Fruit fly (Drosophila melanogaster) whole organism, wandering third instar larva: ENCODE results near the gene CG9801.

Experiments used
- Abd-B ChIP-seq: fragments of >200 bp; optimal IDR thresholded peaks from 2 replicates; lab custom pipeline; 2017; ENCODE audit warnings: missing biosample characterization, missing genetic modification characterization
- CrebA ChIP-seq: fragments of 200-800 bp; sonication (Bioruptor generic); optimal IDR thresholded peaks from 2 replicates; lab custom pipeline; 2016; ENCODE audit warnings: missing biosample characterization, mild to moderate bottlenecking, missing genetic modification characterization, borderline replicate concordance
- Dfd ChIP-seq: fragments of >200 bp; optimal IDR thresholded peaks from 2 replicates; lab custom pipeline; 2017; ENCODE audit warnings: missing biosample characterization, missing genetic modification characterization
- Dif ChIP-seq: fragments of 200-275, 200-300 bp; sonication (Bioruptor generic); optimal IDR thresholded peaks from 2 replicates; lab custom pipeline; 2018; ENCODE audit warnings: missing biosample characterization, missing genetic modification characterization; ENCODE audit not compliant: partially characterized antibody
- GATAd ChIP-seq: sonication (Bioruptor generic); optimal IDR thresholded peaks from 2 replicates; lab custom pipeline; 2016; ENCODE audit warnings: missing biosample characterization, missing genetic modification characterization
- HLH106 ChIP-seq: fragments of 200-800 bp; optimal IDR thresholded peaks from 3 replicates; lab custom pipeline; 2019; ENCODE audit warnings: missing biosample characterization, mild to moderate bottlenecking, missing genetic modification characterization, moderate library complexity
- Hnf4 ChIP-seq: fragments of 200-800 bp; sonication (Bioruptor generic); optimal IDR thresholded peaks from 2 replicates; lab custom pipeline; 2016; ENCODE audit warnings: missing biosample characterization, mild to moderate bottlenecking, missing genetic modification characterization
- Hr78 ChIP-seq: fragments of >200 bp; optimal IDR thresholded peaks from 2 replicates; lab custom pipeline; 2017; ENCODE audit warnings: missing biosample characterization, missing genetic modification characterization
- Hr83 ChIP-seq: fragments of 200-300 bp; sonication (Bioruptor generic); optimal IDR thresholded peaks from 2 replicates; lab custom pipeline; 2016; ENCODE audit warnings: missing biosample characterization, mild to moderate bottlenecking, missing genetic modification characterization, moderate library complexity; ENCODE audit not compliant: poor library complexity, severe bottlenecking
- Mio ChIP-seq: sonication (Bioruptor generic); optimal IDR thresholded peaks from 2 replicates; lab custom pipeline; 2016; ENCODE audit warnings: missing biosample characterization, missing genetic modification characterization
- Myc ChIP-seq: fragments of >200 bp; optimal IDR thresholded peaks from 2 replicates; lab custom pipeline; 2017
- Rel ChIP-seq, 2 experiments: fragments of 200-800 bp; sonication (Bioruptor generic) in 1 of 2; optimal IDR thresholded peaks; 2 replicates in 1 of 2; 3 replicates in 1 of 2; lab custom pipeline; 2016 to 2019; ENCODE audit warnings: mild to moderate bottlenecking in 2 of 2, missing biosample characterization in 2 of 2, missing genetic modification characterization in 2 of 2, moderate library complexity in 1 of 2
- Sp1 ChIP-seq: fragments of 200-800 bp; sonication (Bioruptor generic); optimal IDR thresholded peaks from 3 replicates; lab custom pipeline; 2019; ENCODE audit warnings: missing biosample characterization, mild to moderate bottlenecking, missing genetic modification characterization, moderate library complexity
- Vsx2 ChIP-seq: fragments of 200-300, 225-300 bp; sonication (Bioruptor generic); optimal IDR thresholded peaks from 2 replicates; lab custom pipeline; 2018; ENCODE audit warnings: missing biosample characterization, missing genetic modification characterization; ENCODE audit not compliant: partially characterized antibody
- br ChIP-seq: fragments of 200-800 bp; sonication (Bioruptor generic); optimal IDR thresholded peaks from 2 replicates; lab custom pipeline; 2016; ENCODE audit warnings: missing biosample characterization, missing genetic modification characterization
- brk ChIP-seq: fragments of 200-800 bp; sonication (Bioruptor generic); optimal IDR thresholded peaks from 2 replicates; lab custom pipeline; 2016; ENCODE audit warnings: missing biosample characterization, mild to moderate bottlenecking, missing genetic modification characterization
- dl ChIP-seq, 2 experiments: fragments of 175-275, 200-275 bp in 1 of 2; fragments of 200-275 bp in 1 of 2; sonication (Bioruptor generic); optimal IDR thresholded peaks; lab custom pipeline; 2018; ENCODE audit warnings: mild to moderate bottlenecking in 2 of 2, missing biosample characterization in 2 of 2, missing genetic modification characterization in 2 of 2, moderate library complexity in 2 of 2; ENCODE audit not compliant: partially characterized antibody in 2 of 2, insufficient read depth in 1 of 2
- foxo ChIP-seq, 2 experiments: fragments of 200-800 bp; sonication (Bioruptor generic); optimal IDR thresholded peaks; 2 replicates in 1 of 2; 3 replicates in 1 of 2; lab custom pipeline; 2016 to 2017; ENCODE audit warnings: missing biosample characterization in 2 of 2, missing genetic modification characterization in 2 of 2
- h ChIP-seq: fragments of 200-800 bp; sonication (Bioruptor generic); optimal IDR thresholded peaks from 3 replicates; lab custom pipeline; 2016; ENCODE audit warnings: missing biosample characterization, mild to moderate bottlenecking, missing genetic modification characterization
- jim ChIP-seq: fragments of 175-275, 200-325 bp; sonication (Bioruptor generic); optimal IDR thresholded peaks from 2 replicates; lab custom pipeline; 2016; ENCODE audit warnings: missing biosample characterization, mild to moderate bottlenecking, missing genetic modification characterization
- lola ChIP-seq: fragments of >200 bp; optimal IDR thresholded peaks from 2 replicates; lab custom pipeline; 2017; ENCODE audit warnings: missing biosample characterization, missing genetic modification characterization
- pan ChIP-seq: fragments of >200 bp; optimal IDR thresholded peaks from 2 replicates; lab custom pipeline; 2017
- psq ChIP-seq: fragments of 200-800 bp; sonication (Bioruptor generic); optimal IDR thresholded peaks from 3 replicates; lab custom pipeline; 2017; ENCODE audit warnings: missing biosample characterization, mild to moderate bottlenecking, missing genetic modification characterization, moderate library complexity
- rgr ChIP-seq: fragments of 200-800 bp; sonication (Bioruptor generic); optimal IDR thresholded peaks from 3 replicates; lab custom pipeline; 2016; ENCODE audit warnings: missing biosample characterization, mild to moderate bottlenecking, missing genetic modification characterization
- sv ChIP-seq: fragments of 200-800 bp; sonication (Bioruptor generic); optimal IDR thresholded peaks from 3 replicates; lab custom pipeline; 2016; ENCODE audit warnings: missing biosample characterization, missing genetic modification characterization
- usp ChIP-seq: fragments of >200 bp; optimal IDR thresholded peaks from 2 replicates; lab custom pipeline; 2017; ENCODE audit warnings: missing biosample characterization, missing genetic modification characterization
- woc ChIP-seq: sonication (Bioruptor generic); optimal IDR thresholded peaks from 2 replicates; lab custom pipeline; 2016; ENCODE audit warnings: missing biosample characterization, mild to moderate bottlenecking, missing genetic modification characterization

CG9801 gene

dm6 chr3R:8711890-8712449 lies 35.5 kb downstream of the CG9801 start:
- TF ChIP-seq Hnf4 (GFP tag; lab: Kevin White, UChicago) (no peak), Hr83 (GFP tag; lab: Kevin White, UChicago) (peak; percentile 4), Mio (GFP tag; lab: Kevin White, UChicago) (no peak), Dif (peak; percentile 11), brk (GFP tag; lab: Kevin White, UChicago) (no peak), CrebA (GFP tag; lab: Kevin White, UChicago) (no peak), Vsx2 (GFP tag; lab: Kevin White, UChicago) (no peak), woc (GFP tag; lab: Kevin White, UChicago) (no peak), Myc (lab: Kevin White, UChicago) (no peak)

DNA sequence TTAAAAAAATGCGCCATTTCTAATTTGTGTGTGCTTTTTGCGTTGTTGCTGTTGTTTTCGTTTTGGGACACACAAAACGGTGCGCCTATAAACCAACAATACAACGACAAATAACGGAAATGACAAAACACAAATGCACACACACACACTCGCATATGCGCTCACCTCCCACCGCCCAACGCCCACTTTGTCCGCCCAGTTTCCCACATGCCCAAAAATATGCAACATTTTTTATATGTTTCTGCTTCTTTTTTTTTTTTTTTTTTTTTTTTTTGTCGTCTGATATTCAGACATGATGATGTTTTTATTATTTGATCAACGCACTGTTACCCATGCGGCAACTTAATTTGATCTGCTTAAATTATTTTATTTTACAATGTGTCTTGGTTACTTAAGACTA lies 40.3 kb downstream of the CG9801 start:
- no peak for TF ChIP-seq sv
- no peak for TF ChIP-seq Hr83 (GFP tag; lab: Kevin White, UChicago)
- TF ChIP-seq GATAd (GFP tag; lab: Kevin White, UChicago) = no peak
- TF ChIP-seq woc (GFP tag; lab: Kevin White, UChicago) = no peak
- no peak for TF ChIP-seq Abd-B (GFP tag; lab: Kevin White, UChicago)
- no peak for TF ChIP-seq Myc (lab: Kevin White, UChicago)
- TF ChIP-seq h = no peak
- TF ChIP-seq Dfd (GFP tag; lab: Kevin White, UChicago) = no peak
- no peak for TF ChIP-seq Sp1 (GFP tag; lab: Kevin White, UChicago)
- no peak for TF ChIP-seq psq (GFP tag; lab: Kevin White, UChicago)
- TF ChIP-seq br (GFP tag; lab: Kevin White, UChicago) = no peak
- no peak for TF ChIP-seq Dif
- TF ChIP-seq CrebA (GFP tag; lab: Kevin White, UChicago) = no peak
- no peak for TF ChIP-seq rgr (GFP tag; lab: Kevin White, UChicago)
- TF ChIP-seq HLH106 (tag; lab: Kevin White, UChicago) = no peak
- no peak for TF ChIP-seq dl (GFP tag; optimal IDR thresholded peaks at IDR 0.05; lab: Kevin White, UChicago; ENCODE audit: insufficient read depth in 1 of 2, partially characterized antibody in 2 of 2)
- no peak for TF ChIP-seq pan (lab: Kevin White, UChicago)

- TF ChIP-seq woc (GFP tag; lab: Kevin White, UChicago) (no peak), Abd-B (GFP tag; lab: Kevin White, UChicago) (no peak), HLH106 (tag; lab: Kevin White, UChicago) (no peak), Hnf4 (GFP tag; lab: Kevin White, UChicago) (no peak), Dfd (GFP tag; lab: Kevin White, UChicago) (peak; percentile 68), Hr78 (GFP tag; lab: Kevin White, UChicago) (no peak), h (no peak), foxo (GFP tag; optimal IDR thresholded peaks at IDR 0.05; lab: Kevin White, UChicago) (no peak), lola (GFP tag; lab: Kevin White, UChicago) (no peak), Myc (lab: Kevin White, UChicago) (no peak), rgr (GFP tag; lab: Kevin White, UChicago) (no peak), usp (GFP tag; lab: Kevin White, UChicago) (no peak), Sp1 (GFP tag; lab: Kevin White, UChicago) (peak; percentile 59)
- TF ChIP-seq, all 38 proteins: peak for 2
Measured at dm6 chr3R:8705323-8706097, 42.0 kb downstream of the CG9801 start.

- TF ChIP-seq HLH106 (tag; lab: Kevin White, UChicago) (no peak), psq (GFP tag; lab: Kevin White, UChicago) (no peak), Hnf4 (GFP tag; lab: Kevin White, UChicago) (no peak), GATAd (GFP tag; lab: Kevin White, UChicago) (no peak), Hr78 (GFP tag; lab: Kevin White, UChicago) (no peak)
Measured at dm6 chr3R:8704669-8705068, 42.8 kb downstream of the CG9801 start.

- TF ChIP-seq Rel (GFP tag; optimal IDR thresholded peaks at IDR 0.05; lab: Kevin White, UChicago) (no peak), Rel (tag; optimal IDR thresholded peaks at IDR 0.05; lab: Kevin White, UChicago) (no peak), Dif (no peak), Vsx2 (GFP tag; lab: Kevin White, UChicago) (no peak), jim (GFP tag; lab: Kevin White, UChicago) (no peak), Abd-B (GFP tag; lab: Kevin White, UChicago) (no peak), pan (lab: Kevin White, UChicago) (no peak)
- TF ChIP-seq, all 38 proteins: peak for 0
Measured at dm6 chr3R:8701197-8701596, 46.3 kb downstream of the CG9801 start.
